Fruit fly (Drosophila melanogaster) whole organism, prepupa: ENCODE results near the gene EAChm.

Experiments
- CG11294 ChIP-seq: fragments of 200-800 bp; sonication (Bioruptor generic); IDR thresholded peaks from 2 replicates; pipeline ENCODE4 v1.3.6; 2022; ENCODE audit warnings: missing biosample characterization, missing genetic modification characterization
- CG1621 ChIP-seq: fragments of 200-800 bp; sonication (Bioruptor generic); optimal IDR thresholded peaks from 3 replicates; lab custom pipeline; 2018; ENCODE audit warnings: missing biosample characterization, mild to moderate bottlenecking, missing genetic modification characterization
- CG6792 ChIP-seq: fragments of 200-800 bp; sonication (Bioruptor generic); optimal IDR thresholded peaks from 3 replicates; lab custom pipeline; 2016; ENCODE audit warnings: missing biosample characterization, missing genetic modification characterization
- Eip75B ChIP-seq: fragments of 200-800 bp; sonication (Bioruptor generic); optimal IDR thresholded peaks from 3 replicates; lab custom pipeline; 2016; ENCODE audit warnings: missing biosample characterization, missing genetic modification characterization
- Eip93F ChIP-seq: fragments of 200-800 bp; sonication (Bioruptor generic); optimal IDR thresholded peaks from 2 replicates; lab custom pipeline; 2016; ENCODE audit warnings: missing biosample characterization, mild to moderate bottlenecking, missing genetic modification characterization
- Gug ChIP-seq: fragments of 200-800 bp; sonication (Bioruptor generic); IDR thresholded peaks from 2 replicates; pipeline ENCODE4 v1.3.6; 2022; ENCODE audit warnings: missing biosample characterization, missing genetic modification characterization
- OdsH ChIP-seq: fragments of 200-800 bp; sonication (Bioruptor generic); optimal IDR thresholded peaks from 3 replicates; lab custom pipeline; 2016; ENCODE audit warnings: missing biosample characterization, missing genetic modification characterization
- Smox ChIP-seq: fragments of 200-800 bp; sonication (Bioruptor generic); optimal IDR thresholded peaks from 3 replicates; lab custom pipeline; 2016; ENCODE audit warnings: missing biosample characterization, missing genetic modification characterization
- achi ChIP-seq: fragments of 200-800 bp; sonication (Bioruptor generic); optimal IDR thresholded peaks from 3 replicates; lab custom pipeline; 2016; ENCODE audit warnings: missing biosample characterization, missing genetic modification characterization
- acj6 ChIP-seq: fragments of 200-800 bp; sonication (Bioruptor generic); optimal IDR thresholded peaks from 3 replicates; lab custom pipeline; 2016; ENCODE audit warnings: missing biosample characterization, missing genetic modification characterization
- lz ChIP-seq: fragments of 200-800 bp; sonication (Bioruptor generic); optimal IDR thresholded peaks from 3 replicates; lab custom pipeline; 2016; ENCODE audit warnings: missing biosample characterization, missing genetic modification characterization
- spab ChIP-seq: fragments of 200-800 bp; sonication (Bioruptor generic); optimal IDR thresholded peaks from 2 replicates; lab custom pipeline; 2017; ENCODE audit warnings: missing biosample characterization, mild to moderate bottlenecking, missing genetic modification characterization, missing genetic modification reagents

- no peak for TF ChIP-seq Eip93F (GFP tag; lab: Kevin White, UChicago)
- TF ChIP-seq achi (GFP tag; lab: Kevin White, UChicago), result peak; percentile 78
- peak; percentile 55 for TF ChIP-seq lz
- peak; percentile 64 for TF ChIP-seq CG6792
- peak; percentile 82 for TF ChIP-seq OdsH (GFP tag; lab: Kevin White, UChicago)
- peak; percentile 44; the same call in 1 of the 2 replicates for TF ChIP-seq CG11294 (GFP tag; lab: Robert Waterston, UW)
- TF ChIP-seq Eip75B (GFP tag; lab: Kevin White, UChicago), result peak; percentile 80
- TF ChIP-seq CG1621, result peak; percentile 64
- TF ChIP-seq Gug, result peak; percentile 81
- TF ChIP-seq acj6 (GFP tag; lab: Kevin White, UChicago), result peak; percentile 78
- TF ChIP-seq spab (GFP tag; lab: Kevin White, UChicago), result peak; percentile 75
- TF ChIP-seq Smox (GFP tag; lab: Kevin White, UChicago), result peak; percentile 51
Measured at dm6 chr3L:15011638-15012335, 42.8 kb upstream of the EAChm start.
